Worm (Caenorhabditis elegans): ENCODE data around the gene Y48A6C.4.

- peak; percentile 86 for TF ChIP-seq W03F9.2 (tag; optimal IDR thresholded peaks at IDR 0.05)
- no peak for TF ChIP-seq him-1 (tag; optimal IDR thresholded peaks at IDR 0.05)
- TF ChIP-seq dao-5 (tag; optimal IDR thresholded peaks at IDR 0.05): no peak
Measured at ce11 chrIII:11119176-11119853, at the start of gene Y48A6C.4, which contains the start of gene sup-35.

Data from whole organism, L4/young adult.